Fruit fly (Drosophila melanogaster) whole organism, embryonic: Measurements from ENCODE around the gene CG10845.

Experiments
- ATbp ChIP-seq: fragments of 200-800 bp; sonication (Bioruptor generic); optimal IDR thresholded peaks from 2 replicates; lab custom pipeline; 2017; ENCODE audit warnings: missing biosample characterization, mild to moderate bottlenecking, missing genetic modification characterization, missing genetic modification reagents
- Abd-B ChIP-seq: fragments of 200-800 bp; sonication (Bioruptor generic); optimal IDR thresholded peaks from 2 replicates; lab custom pipeline; 2018; ENCODE audit warnings: missing biosample characterization, mild to moderate bottlenecking, missing genetic modification characterization, moderate library complexity
- Blimp-1 ChIP-seq: fragments of 200-800 bp; sonication (Bioruptor generic); optimal IDR thresholded peaks from 3 replicates; lab custom pipeline; 2018; ENCODE audit warnings: missing biosample characterization, missing genetic modification characterization, mild to moderate bottlenecking, moderate library complexity, missing genetic modification reagents
- CG10147 ChIP-seq: fragments of 200-800 bp; sonication (Bioruptor generic); optimal IDR thresholded peaks from 2 replicates; lab custom pipeline; 2019; ENCODE audit warnings: missing biosample characterization, mild to moderate bottlenecking, missing genetic modification characterization, moderate library complexity
- CG12071 ChIP-seq: fragments of 200-800 bp; sonication (Bioruptor generic); optimal IDR thresholded peaks from 3 replicates; lab custom pipeline; 2018; ENCODE audit warnings: missing biosample characterization, mild to moderate bottlenecking, missing genetic modification characterization
- CG12659 ChIP-seq: fragments of 200-800 bp; sonication (Bioruptor generic); optimal IDR thresholded peaks from 3 replicates; lab custom pipeline; 2017; ENCODE audit warnings: mild to moderate bottlenecking, missing biosample characterization, missing genetic modification reagents, missing genetic modification characterization
- CG13296 ChIP-seq: fragments of 200-800 bp; sonication (Bioruptor generic); optimal IDR thresholded peaks from 3 replicates; lab custom pipeline; 2018; ENCODE audit warnings: missing biosample characterization, mild to moderate bottlenecking, missing genetic modification characterization
- CG13775 ChIP-seq: fragments of 200-800 bp; sonication (Bioruptor generic); optimal IDR thresholded peaks from 3 replicates; lab custom pipeline; 2017; ENCODE audit warnings: missing biosample characterization, mild to moderate bottlenecking, missing genetic modification characterization
- CG13894 ChIP-seq: fragments of 200-800 bp; sonication (Bioruptor generic); optimal IDR thresholded peaks from 3 replicates; lab custom pipeline; 2018; ENCODE audit warnings: missing biosample characterization, mild to moderate bottlenecking, missing genetic modification characterization, moderate library complexity
- CG14860 ChIP-seq: fragments of 200-800 bp; sonication (Bioruptor generic); IDR thresholded peaks from 3 replicates; pipeline ENCODE4 v1.3.6; 2022; ENCODE audit warnings: missing biosample characterization, missing genetic modification characterization; ENCODE audit not compliant: partially characterized antibody
- CG14965 ChIP-seq: fragments of 200-800 bp; sonication (Bioruptor generic); optimal IDR thresholded peaks from 2 replicates; lab custom pipeline; 2016; ENCODE audit warnings: missing biosample characterization, missing genetic modification characterization, borderline replicate concordance
- CG1529 ChIP-seq: fragments of 200-800 bp; sonication (Bioruptor generic); optimal IDR thresholded peaks from 3 replicates; lab custom pipeline; 2018; ENCODE audit warnings: missing biosample characterization, missing genetic modification characterization
- CG15601 ChIP-seq: fragments of 200-800 bp; sonication (Bioruptor generic); optimal IDR thresholded peaks from 3 replicates; lab custom pipeline; 2019; ENCODE audit warnings: missing biosample characterization, mild to moderate bottlenecking, missing genetic modification characterization, moderate library complexity
- CG16815 ChIP-seq: fragments of 200-800 bp; sonication (Bioruptor generic); optimal IDR thresholded peaks from 3 replicates; lab custom pipeline; 2017; ENCODE audit warnings: missing biosample characterization, mild to moderate bottlenecking, missing genetic modification characterization
- CG2116 ChIP-seq: fragments of 200-800 bp; sonication (Bioruptor generic); optimal IDR thresholded peaks from 3 replicates; lab custom pipeline; 2018; ENCODE audit warnings: missing biosample characterization, mild to moderate bottlenecking, missing genetic modification characterization
- CG2889 ChIP-seq: fragments of 200-800 bp; sonication (Bioruptor generic); IDR thresholded peaks from 3 replicates; pipeline ENCODE4 v1.3.6; 2022; ENCODE audit warnings: missing biosample characterization, missing genetic modification characterization
- CG30020 ChIP-seq: fragments of 200-800 bp; optimal IDR thresholded peaks from 2 replicates; lab custom pipeline; 2019; ENCODE audit warnings: missing biosample characterization, mild to moderate bottlenecking, missing genetic modification characterization, moderate library complexity
- CG30431 ChIP-seq: fragments of 200-800 bp; sonication (Bioruptor generic); optimal IDR thresholded peaks from 2 replicates; lab custom pipeline; 2017; ENCODE audit warnings: missing biosample characterization, missing genetic modification characterization
- CG31224 ChIP-seq: fragments of 200-800 bp; sonication (Bioruptor generic); IDR thresholded peaks from 2 replicates; pipeline ENCODE4 v1.3.6; 2022; ENCODE audit warnings: missing biosample characterization, missing genetic modification characterization
- CG32772 ChIP-seq: fragments of 200-800 bp; sonication (Bioruptor generic); IDR thresholded peaks from 2 replicates; pipeline ENCODE4 v1.3.6; 2022; ENCODE audit warnings: missing biosample characterization, missing genetic modification characterization
- CG3281 ChIP-seq: fragments of 200-800 bp; sonication (Bioruptor generic); optimal IDR thresholded peaks from 3 replicates; lab custom pipeline; 2017; ENCODE audit warnings: missing biosample characterization, mild to moderate bottlenecking, missing genetic modification characterization
- CG3407 ChIP-seq: fragments of 200-800 bp; sonication (Bioruptor generic); optimal IDR thresholded peaks from 2 replicates; lab custom pipeline; 2018; ENCODE audit warnings: missing biosample characterization, mild to moderate bottlenecking, missing genetic modification characterization
- CG4820 ChIP-seq: fragments of 200-800 bp; sonication (Bioruptor generic); optimal IDR thresholded peaks from 3 replicates; lab custom pipeline; 2016; ENCODE audit warnings: missing biosample characterization, missing genetic modification characterization
- CG7556 ChIP-seq: fragments of 200-800 bp; sonication (Bioruptor generic); optimal IDR thresholded peaks from 2 replicates; lab custom pipeline; 2017; ENCODE audit warnings: missing biosample characterization, mild to moderate bottlenecking, missing genetic modification characterization
- CG8388 ChIP-seq: fragments of 200-800 bp; sonication (Bioruptor generic); optimal IDR thresholded peaks from 2 replicates; lab custom pipeline; 2019; ENCODE audit warnings: missing biosample characterization, mild to moderate bottlenecking, missing genetic modification characterization, moderate library complexity
- Camta ChIP-seq: fragments of 200-800 bp; sonication (Bioruptor generic); optimal IDR thresholded peaks from 2 replicates; lab custom pipeline; 2016; ENCODE audit warnings: missing biosample characterization, missing genetic modification characterization
- CoRest ChIP-seq: fragments of 200-800 bp; sonication (Bioruptor generic); optimal IDR thresholded peaks from 3 replicates; lab custom pipeline; 2018; ENCODE audit warnings: missing biosample characterization, mild to moderate bottlenecking, missing genetic modification characterization, moderate library complexity
- D19A ChIP-seq: fragments of 200-800 bp; optimal IDR thresholded peaks from 3 replicates; lab custom pipeline; 2019; ENCODE audit warnings: missing biosample characterization, mild to moderate bottlenecking, missing genetic modification characterization, moderate library complexity
- D19B ChIP-seq: fragments of 200-800 bp; sonication (Bioruptor generic); optimal IDR thresholded peaks from 2 replicates; lab custom pipeline; 2017; ENCODE audit warnings: missing biosample characterization, mild to moderate bottlenecking, missing genetic modification characterization
- E2f2 ChIP-seq: fragments of 200-800 bp; sonication (Bioruptor generic); IDR thresholded peaks from 2 replicates; pipeline ENCODE4 v1.3.6; 2022; ENCODE audit warnings: missing biosample characterization, missing genetic modification characterization
- HLH54F ChIP-seq: fragments of 200-800 bp; sonication (Bioruptor generic); optimal IDR thresholded peaks from 3 replicates; lab custom pipeline; 2016; ENCODE audit warnings: missing biosample characterization, missing genetic modification characterization
- MBD-R2 ChIP-seq: fragments of 200-800 bp; sonication (Bioruptor generic); IDR thresholded peaks from 2 replicates; pipeline ENCODE4 v1.3.6; 2022; ENCODE audit warnings: missing biosample characterization, missing genetic modification characterization
- Meics ChIP-seq: fragments of 200-800 bp; sonication (Bioruptor generic); optimal IDR thresholded peaks from 2 replicates; lab custom pipeline; 2017; ENCODE audit warnings: missing biosample characterization, mild to moderate bottlenecking, missing genetic modification characterization
- Ptx1 ChIP-seq: fragments of 200-800 bp; sonication (Bioruptor generic); IDR thresholded peaks from 2 replicates; pipeline ENCODE4 v1.3.6; 2022; ENCODE audit warnings: missing biosample characterization, missing genetic modification characterization
- Sox100B ChIP-seq: fragments of 200-800 bp; sonication (Bioruptor generic); optimal IDR thresholded peaks from 3 replicates; lab custom pipeline; 2018; ENCODE audit warnings: missing biosample characterization, mild to moderate bottlenecking, missing genetic modification characterization
- Sry-β ChIP-seq: fragments of 200-800 bp; sonication (Bioruptor generic); optimal IDR thresholded peaks from 2 replicates; lab custom pipeline; 2018; ENCODE audit warnings: missing biosample characterization, mild to moderate bottlenecking, missing genetic modification characterization, moderate library complexity
- Usf ChIP-seq: fragments of 200-800 bp; sonication (Bioruptor generic); optimal IDR thresholded peaks from 2 replicates; lab custom pipeline; 2017; ENCODE audit warnings: missing genotype, missing biosample characterization, missing genetic modification characterization
- az2 ChIP-seq: fragments of 200-800 bp; sonication (Bioruptor generic); optimal IDR thresholded peaks from 3 replicates; lab custom pipeline; 2016; ENCODE audit warnings: missing biosample characterization, missing genetic modification characterization
- cato ChIP-seq: fragments of 200-800 bp; sonication (Bioruptor generic); optimal IDR thresholded peaks from 2 replicates; lab custom pipeline; 2016; ENCODE audit warnings: missing biosample characterization, missing genetic modification characterization, borderline replicate concordance
- crol ChIP-seq: fragments of 200-800 bp; sonication (Bioruptor generic); IDR thresholded peaks from 2 replicates; pipeline ENCODE4 v1.3.6; 2022; ENCODE audit warnings: missing biosample characterization, missing genetic modification characterization
- dysf ChIP-seq: fragments of 200-800 bp; sonication (Bioruptor generic); IDR thresholded peaks from 3 replicates; pipeline ENCODE4 v1.3.6; 2022; ENCODE audit warnings: missing biosample characterization, missing genetic modification characterization
- esg ChIP-seq: fragments of 200-800 bp; sonication (Bioruptor generic); conservative IDR thresholded peaks from 2 replicates; pipeline ENCODE4 v1.3.6; 2022; ENCODE audit warnings: missing biosample characterization, missing genetic modification characterization
- grn ChIP-seq: fragments of 200-800 bp; sonication (Bioruptor generic); optimal IDR thresholded peaks from 3 replicates; lab custom pipeline; 2017; ENCODE audit warnings: missing biosample characterization, missing genetic modification characterization
- kah ChIP-seq: fragments of 200-800 bp; sonication (Bioruptor generic); optimal IDR thresholded peaks from 2 replicates; lab custom pipeline; 2018; ENCODE audit warnings: missing biosample characterization, mild to moderate bottlenecking, missing genetic modification characterization
- lilli ChIP-seq: fragments of 200-800 bp; sonication (Bioruptor generic); optimal IDR thresholded peaks from 3 replicates; lab custom pipeline; 2016; ENCODE audit warnings: missing biosample characterization, missing genetic modification characterization
- nom ChIP-seq: fragments of 200-800 bp; sonication (Bioruptor generic); optimal IDR thresholded peaks from 2 replicates; lab custom pipeline; 2017; ENCODE audit warnings: missing biosample characterization, missing genetic modification characterization, mild to moderate bottlenecking, moderate library complexity, missing genetic modification reagents
- salm ChIP-seq: fragments of 200-800 bp; sonication (Bioruptor generic); optimal IDR thresholded peaks from 2 replicates; lab custom pipeline; 2018; ENCODE audit warnings: missing biosample characterization, mild to moderate bottlenecking, missing genetic modification characterization
- trem ChIP-seq: fragments of 200-800 bp; optimal IDR thresholded peaks from 3 replicates; lab custom pipeline; 2019; ENCODE audit warnings: missing biosample characterization, mild to moderate bottlenecking, missing genetic modification characterization, moderate library complexity
- zfh1 ChIP-seq: fragments of 200-800 bp; sonication (Bioruptor generic); IDR thresholded peaks from 3 replicates; pipeline ENCODE4 v1.3.6; 2022; ENCODE audit warnings: missing biosample characterization, missing genetic modification characterization

The CG10845 gene

dm6 chr3R:24893320-24893955 lies 7.5 kb upstream of the CG10845 start:
- peak; percentile 40; the same call in 1 of the 3 replicates for TF ChIP-seq CG2889 (GFP tag; lab: Robert Waterston, UW)
- peak; percentile 93 for TF ChIP-seq Sox100B (GFP tag; lab: Kevin White, UChicago)
- TF ChIP-seq CG7556 (GFP tag; lab: Kevin White, UChicago): peak; percentile 91
- TF ChIP-seq CG13894: no peak
- TF ChIP-seq CG3407 (GFP tag; lab: Kevin White, UChicago): peak; percentile 53
- TF ChIP-seq CG12659 (GFP tag; lab: Kevin White, UChicago): peak; percentile 75
- TF ChIP-seq CG1529 (GFP tag; lab: Kevin White, UChicago): peak; percentile 55
- TF ChIP-seq Usf (GFP tag; lab: Kevin White, UChicago): peak; percentile 29
- no peak for TF ChIP-seq HLH54F (GFP tag; lab: Kevin White, UChicago)
- peak; percentile 49 for TF ChIP-seq Sry-β (GFP tag; lab: Kevin White, UChicago)
- TF ChIP-seq ATbp: peak; percentile 52
- TF ChIP-seq CG8388 (GFP tag; lab: Kevin White, UChicago): peak; percentile 84
- peak; percentile 66; the same call in 2 of the 3 replicates for TF ChIP-seq zfh1
- peak; percentile 45; the same call in 1 of the 2 replicates for TF ChIP-seq E2f2
- peak; percentile 58 for TF ChIP-seq CG4820 (GFP tag; lab: Kevin White, UChicago)
- TF ChIP-seq D19B (GFP tag; lab: Kevin White, UChicago): peak; percentile 30
- TF ChIP-seq crol (GFP tag; lab: Robert Waterston, UW): peak; percentile 66
- peak; percentile 84 for TF ChIP-seq dysf (GFP tag; lab: Robert Waterston, UW)
- peak; percentile 67 for TF ChIP-seq az2
- no peak for TF ChIP-seq CG14860 (GFP tag; lab: Robert Waterston, UW)
- TF ChIP-seq lilli (GFP tag; lab: Kevin White, UChicago): peak; percentile 17
- TF ChIP-seq Meics: peak; percentile 82
- no peak for TF ChIP-seq CG14965
- peak; percentile 87 for TF ChIP-seq D19A (tag; lab: Kevin White, UChicago)
- TF ChIP-seq esg: peak; percentile 64
- peak; percentile 34 for TF ChIP-seq CG32772 (GFP tag; lab: Robert Waterston, UW)
- peak; percentile 85 for TF ChIP-seq CG10147 (GFP tag; lab: Kevin White, UChicago)
- TF ChIP-seq CoRest (tag; lab: Kevin White, UChicago): peak; percentile 91
- peak; percentile 37; the same call in 1 of the 2 replicates for TF ChIP-seq CG31224 (GFP tag; lab: Robert Waterston, UW)
- TF ChIP-seq cato: peak; percentile 35
- peak; percentile 53 for TF ChIP-seq kah
- peak; percentile 79 for TF ChIP-seq CG13296 (GFP tag; lab: Kevin White, UChicago)
- no peak; the same call in 1 of the 2 replicates for TF ChIP-seq MBD-R2 (GFP tag; lab: Robert Waterston, UW)
- peak; percentile 29 for TF ChIP-seq CG2116 (GFP tag; lab: Kevin White, UChicago)
- peak; percentile 69 for TF ChIP-seq CG3281 (GFP tag; lab: Kevin White, UChicago)
- TF ChIP-seq Camta (GFP tag; lab: Kevin White, UChicago): no peak
- peak; percentile 68 for TF ChIP-seq CG13775 (GFP tag; lab: Kevin White, UChicago)
- peak; percentile 82 for TF ChIP-seq Ptx1 (GFP tag; lab: Robert Waterston, UW)
- TF ChIP-seq trem (tag; lab: Kevin White, UChicago): peak; percentile 90
- TF ChIP-seq CG16815 (GFP tag; lab: Kevin White, UChicago): peak; percentile 78
- TF ChIP-seq Abd-B (GFP tag; lab: Kevin White, UChicago): peak; percentile 83
- peak; percentile 3 for TF ChIP-seq grn
- TF ChIP-seq CG12071 (GFP tag; lab: Kevin White, UChicago): no peak
- TF ChIP-seq Blimp-1: peak; percentile 87
- TF ChIP-seq nom (GFP tag; lab: Kevin White, UChicago): peak; percentile 77
- TF ChIP-seq CG30431: peak; percentile 18
- peak; percentile 79 for TF ChIP-seq salm
- TF ChIP-seq CG15601 (tag; lab: Kevin White, UChicago): peak; percentile 84
- TF ChIP-seq CG30020 (tag; lab: Kevin White, UChicago): peak; percentile 73
